Worm (Caenorhabditis elegans) whole organism, early embryonic: ENCODE results near the gene ifas-3.

ENCODE experiments used
- B0310.2 ChIP-seq: sonication (generic microtip); optimal IDR thresholded peaks from 2 replicates; lab custom pipeline; 2016; ENCODE audit warnings: mild to moderate bottlenecking, missing genetic modification characterization, missing compliant biosample characterization
- F13C5.2 ChIP-seq: sonication (generic microtip); optimal IDR thresholded peaks from 2 replicates; lab custom pipeline; 2017; ENCODE audit warnings: mild to moderate bottlenecking, missing genetic modification characterization, inconsistent platforms, missing compliant biosample characterization
- aly-1 ChIP-seq: sonication (generic microtip); optimal IDR thresholded peaks from 2 replicates; lab custom pipeline; 2016; ENCODE audit warnings: missing genetic modification characterization, missing compliant biosample characterization
- ama-1 ChIP-seq: fragments of 150-350 bp; optimal IDR thresholded peaks from 2 replicates; lab custom pipeline; 2014
- ceh-13 ChIP-seq: fragments of 200-800 bp; sonication (Bioruptor generic); optimal IDR thresholded peaks from 2 replicates; lab custom pipeline; 2018; ENCODE audit warnings: mild to moderate bottlenecking, missing genetic modification characterization, missing compliant biosample characterization
- ceh-36 ChIP-seq: sonication (generic microtip); optimal IDR thresholded peaks from 2 replicates; lab custom pipeline; 2016; ENCODE audit warnings: missing genetic modification characterization, inconsistent platforms, missing compliant biosample characterization
- ets-7 ChIP-seq: sonication (generic microtip); optimal IDR thresholded peaks from 2 replicates; lab custom pipeline; 2016; ENCODE audit warnings: missing genotype, missing genetic modification characterization, missing compliant biosample characterization
- flt-1 ChIP-seq: fragments of 200-800 bp; sonication (Bioruptor generic); IDR thresholded peaks from 2 replicates; pipeline ENCODE4 v1.3.6; 2022; ENCODE audit warnings: missing genetic modification characterization, missing compliant biosample characterization
- hmbx-1 ChIP-seq: sonication (generic microtip); optimal IDR thresholded peaks from 2 replicates; lab custom pipeline; 2016; ENCODE audit warnings: mild to moderate bottlenecking, missing genetic modification characterization, missing compliant biosample characterization
- hmg-4 ChIP-seq: fragments of 200-800 bp; sonication (Bioruptor generic); optimal IDR thresholded peaks from 2 replicates; lab custom pipeline; 2018; ENCODE audit warnings: mild to moderate bottlenecking, missing genetic modification characterization, missing compliant biosample characterization
- hnd-1 ChIP-seq: sonication (generic microtip); optimal IDR thresholded peaks from 2 replicates; lab custom pipeline; 2016; ENCODE audit warnings: missing genetic modification characterization, missing compliant biosample characterization
- pes-1 ChIP-seq: fragments of 200-800 bp; sonication (Bioruptor generic); IDR thresholded peaks from 2 replicates; pipeline ENCODE4 v1.3.6; 2022; ENCODE audit warnings: missing genetic modification reagents, missing genetic modification characterization, missing compliant biosample characterization
- scrt-1 ChIP-seq: fragments of 200-800 bp; sonication (Bioruptor generic); IDR thresholded peaks from 2 replicates; pipeline ENCODE4 v1.3.6; 2022; ENCODE audit warnings: missing genetic modification characterization, missing compliant biosample characterization
- sea-1 ChIP-seq: fragments of 200-800 bp; sonication (Bioruptor generic); conservative IDR thresholded peaks from 2 replicates; pipeline ENCODE4 v1.3.6; 2022; ENCODE audit warnings: missing genetic modification characterization, missing compliant biosample characterization
- tbx-11 ChIP-seq: fragments of 200-800 bp; sonication (Bioruptor generic); IDR thresholded peaks from 2 replicates; pipeline ENCODE4 v1.3.6; 2022; ENCODE audit warnings: missing genetic modification characterization, missing compliant biosample characterization
- tbx-37 ChIP-seq: fragments of 200-800 bp; sonication (Bioruptor generic); conservative IDR thresholded peaks from 2 replicates; pipeline ENCODE4 v1.3.6; 2022; ENCODE audit warnings: missing genetic modification reagents, missing genetic modification characterization, missing compliant biosample characterization
- tra-4 ChIP-seq: sonication (generic microtip); optimal IDR thresholded peaks from 2 replicates; lab custom pipeline; 2017; ENCODE audit warnings: missing genetic modification characterization, missing compliant biosample characterization

The ifas-3 gene

DNA sequence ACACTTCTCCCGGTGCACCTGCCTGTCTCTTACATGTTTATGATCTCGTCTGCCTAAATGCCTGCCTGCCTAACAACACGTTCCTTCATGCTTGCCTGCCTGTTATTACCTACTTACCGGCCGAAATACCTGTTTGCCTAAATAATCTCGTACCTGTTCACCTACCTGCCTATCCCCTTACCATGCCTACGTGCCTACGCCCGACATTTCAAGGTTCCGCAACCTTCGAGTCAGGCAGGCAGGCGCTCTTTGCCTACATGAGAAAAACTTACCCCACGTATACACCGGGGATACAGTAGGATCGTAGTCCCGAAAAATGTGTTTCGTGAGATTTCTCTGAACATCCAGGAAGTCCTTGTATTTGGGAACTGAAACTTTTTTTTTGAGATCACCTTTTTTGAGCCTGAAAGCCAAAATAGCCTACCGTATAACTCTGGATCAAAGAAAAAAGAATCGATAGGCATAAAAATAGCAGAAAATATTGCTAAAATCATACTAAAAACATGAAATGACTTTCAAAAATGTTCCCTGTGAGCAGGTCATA, 11.6 kb upstream of the ifas-3 start, which contains the start of gene lgc-19:
Gene lgc-19 (minus strand): TSS at position 494 of the 544 bp plus-strand sequence.
- TF ChIP-seq ceh-13 (GFP tag; lab: Kevin White, UChicago) (no peak), sea-1 (no peak), B0310.2 (no peak), flt-1 (GFP tag; lab: Robert Waterston, UW) (no peak), tbx-11 (GFP tag; lab: Robert Waterston, UW) (no peak), ceh-36 (tag; lab: Kevin White, UChicago) (no peak), tbx-37 (GFP tag; lab: Robert Waterston, UW) (no peak), hmbx-1 (tag; lab: Kevin White, UChicago) (no peak), hnd-1 (tag; lab: Kevin White, UChicago) (no peak), tra-4 (tag; lab: Kevin White, UChicago) (no peak), F13C5.2 (no peak)

DNA sequence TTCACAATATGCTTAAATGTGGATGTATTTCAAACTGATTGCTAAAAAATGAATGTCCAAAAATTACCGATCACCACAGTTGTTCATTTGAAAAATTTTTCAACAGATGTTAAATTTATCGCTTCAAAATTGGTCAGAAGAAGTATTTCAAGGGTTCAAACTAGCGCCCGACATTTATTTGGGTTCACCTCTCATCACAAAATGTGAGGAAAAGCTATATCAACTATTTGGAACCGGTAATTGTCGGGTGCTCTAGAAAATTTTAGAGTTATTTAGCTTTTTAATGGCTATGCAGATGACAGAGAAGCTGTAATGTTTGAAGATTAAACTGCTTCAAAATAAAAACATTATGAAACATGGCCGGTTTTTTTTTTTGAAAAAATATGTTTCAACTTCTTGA, 10.4 kb upstream of the ifas-3 start:
- TF ChIP-seq tbx-37 (GFP tag; lab: Robert Waterston, UW) (no peak), tbx-11 (GFP tag; lab: Robert Waterston, UW) (no peak), ama-1 (lab: Kevin White, UChicago) (no peak), pes-1 (GFP tag; lab: Robert Waterston, UW) (no peak), hnd-1 (tag; lab: Kevin White, UChicago) (no peak), scrt-1 (GFP tag; lab: Robert Waterston, UW) (no peak), aly-1 (tag; lab: Kevin White, UChicago) (no peak), flt-1 (GFP tag; lab: Robert Waterston, UW) (no peak), ets-7 (tag; lab: Kevin White, UChicago) (no peak), F13C5.2 (no peak), sea-1 (no peak), ceh-36 (tag; lab: Kevin White, UChicago) (no peak), B0310.2 (no peak), ceh-13 (GFP tag; lab: Kevin White, UChicago) (no peak)

DNA sequence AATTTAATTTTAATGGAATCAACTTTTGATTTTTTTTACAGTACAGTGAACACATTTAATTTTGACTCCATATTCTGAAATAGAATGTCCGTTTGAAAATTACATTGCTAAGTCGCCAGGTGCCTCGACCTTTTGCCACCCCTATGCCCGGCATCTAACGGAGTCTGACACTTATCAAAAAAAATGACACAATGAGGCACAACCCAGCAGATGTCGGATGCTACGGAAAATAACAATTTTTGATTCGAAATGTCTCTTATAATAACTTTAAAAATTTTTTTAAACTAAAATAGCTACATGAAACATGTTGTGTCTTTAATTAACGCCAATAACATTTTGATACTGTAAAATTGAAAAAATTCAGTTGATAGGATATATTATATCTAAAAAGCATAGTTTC, 4.7 kb upstream of the ifas-3 start:
- TF ChIP-seq ets-7 (tag; lab: Kevin White, UChicago) (no peak), hmg-4 (GFP tag; lab: Kevin White, UChicago) (no peak), F13C5.2 (no peak), hnd-1 (tag; lab: Kevin White, UChicago) (no peak), scrt-1 (GFP tag; lab: Robert Waterston, UW) (no peak), tra-4 (tag; lab: Kevin White, UChicago) (no peak), pes-1 (GFP tag; lab: Robert Waterston, UW) (no peak), tbx-37 (GFP tag; lab: Robert Waterston, UW) (no peak), sea-1 (no peak), aly-1 (tag; lab: Kevin White, UChicago) (no peak), ceh-13 (GFP tag; lab: Kevin White, UChicago) (no peak), ceh-36 (tag; lab: Kevin White, UChicago) (no peak), hmbx-1 (tag; lab: Kevin White, UChicago) (no peak), tbx-11 (GFP tag; lab: Robert Waterston, UW) (no peak), flt-1 (GFP tag; lab: Robert Waterston, UW) (no peak)

DNA sequence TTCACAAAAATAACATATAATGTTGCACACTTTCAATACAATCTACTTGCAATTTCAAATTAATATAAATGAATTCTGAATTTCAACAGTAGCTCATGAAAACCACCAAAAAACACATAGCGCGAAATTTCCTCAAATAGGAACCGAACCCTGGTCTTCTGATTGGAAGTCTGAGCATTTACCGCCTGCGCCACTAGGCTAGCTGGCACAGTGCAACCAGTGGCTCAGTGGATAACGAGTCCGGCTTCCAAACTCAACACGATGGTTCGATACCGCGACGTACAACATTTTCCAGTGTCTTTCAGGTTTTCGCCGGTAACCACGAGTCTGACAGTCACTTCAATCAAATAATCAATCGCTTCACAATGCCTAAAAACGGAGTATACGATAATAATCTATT, 3.0 kb upstream of the ifas-3 start:
- TF ChIP-seq tra-4 (tag; lab: Kevin White, UChicago) (no peak), sea-1 (no peak), tbx-37 (GFP tag; lab: Robert Waterston, UW) (no peak), ama-1 (lab: Kevin White, UChicago) (no peak)

DNA sequence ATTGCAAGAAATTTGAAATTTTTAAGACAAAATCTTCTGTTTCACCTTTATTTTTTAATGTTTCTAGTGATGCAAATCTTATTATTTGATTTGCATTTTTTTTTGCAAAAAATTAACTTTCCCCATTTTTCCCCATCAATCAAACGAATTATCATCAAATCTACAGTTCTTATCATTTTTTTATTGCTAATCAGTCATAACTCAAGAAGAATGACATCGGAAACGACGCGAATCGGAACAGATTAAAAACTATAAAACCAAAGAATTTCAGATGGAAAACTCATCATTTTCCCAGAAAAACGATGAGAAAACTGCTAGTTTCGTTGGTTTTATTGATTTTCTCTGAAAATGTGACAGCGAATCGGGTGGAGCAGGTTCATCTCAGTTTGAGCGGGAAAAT, 952 bp upstream of the ifas-3 start, which contains the start of gene Y105C5B.15:
Gene Y105C5B.15 (plus strand): TSS at position 297 of the 400 bp plus-strand sequence.
- TF ChIP-seq sea-1 (no peak), B0310.2 (no peak), hnd-1 (tag; lab: Kevin White, UChicago) (no peak), pes-1 (GFP tag; lab: Robert Waterston, UW) (no peak), tra-4 (tag; lab: Kevin White, UChicago) (no peak), ama-1 (lab: Kevin White, UChicago) (no peak), tbx-37 (GFP tag; lab: Robert Waterston, UW) (no peak)

DNA sequence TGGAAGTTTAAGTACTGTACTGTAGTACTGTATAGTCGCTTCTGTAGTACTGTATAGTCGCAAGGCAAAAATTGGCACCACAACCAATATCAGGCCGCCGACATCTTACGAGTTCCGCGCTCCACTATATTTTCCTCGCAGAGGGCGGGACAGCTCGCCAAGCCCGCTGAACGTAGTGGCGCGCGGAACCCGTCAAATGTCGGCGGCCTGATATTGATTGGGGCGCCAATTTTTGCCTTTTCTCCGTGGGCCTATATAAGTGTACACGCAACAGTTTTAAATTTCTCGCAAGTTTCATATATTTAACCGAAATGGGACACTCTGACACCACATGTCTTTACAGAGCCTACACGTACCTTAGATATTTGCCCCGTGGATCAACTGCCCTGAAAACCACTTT, 693 bp downstream of the ifas-3 start:
- TF ChIP-seq ama-1 (lab: Kevin White, UChicago) (no peak), scrt-1 (GFP tag; lab: Robert Waterston, UW) (no peak), ceh-13 (GFP tag; lab: Kevin White, UChicago) (no peak), aly-1 (tag; lab: Kevin White, UChicago) (no peak), hmbx-1 (tag; lab: Kevin White, UChicago) (no peak), hmg-4 (GFP tag; lab: Kevin White, UChicago) (no peak), F13C5.2 (no peak), hnd-1 (tag; lab: Kevin White, UChicago) (no peak), sea-1 (no peak), tbx-37 (GFP tag; lab: Robert Waterston, UW) (no peak), B0310.2 (no peak), ceh-36 (tag; lab: Kevin White, UChicago) (no peak), tra-4 (tag; lab: Kevin White, UChicago) (no peak), ets-7 (tag; lab: Kevin White, UChicago) (no peak), flt-1 (GFP tag; lab: Robert Waterston, UW) (no peak), pes-1 (GFP tag; lab: Robert Waterston, UW) (no peak)

DNA sequence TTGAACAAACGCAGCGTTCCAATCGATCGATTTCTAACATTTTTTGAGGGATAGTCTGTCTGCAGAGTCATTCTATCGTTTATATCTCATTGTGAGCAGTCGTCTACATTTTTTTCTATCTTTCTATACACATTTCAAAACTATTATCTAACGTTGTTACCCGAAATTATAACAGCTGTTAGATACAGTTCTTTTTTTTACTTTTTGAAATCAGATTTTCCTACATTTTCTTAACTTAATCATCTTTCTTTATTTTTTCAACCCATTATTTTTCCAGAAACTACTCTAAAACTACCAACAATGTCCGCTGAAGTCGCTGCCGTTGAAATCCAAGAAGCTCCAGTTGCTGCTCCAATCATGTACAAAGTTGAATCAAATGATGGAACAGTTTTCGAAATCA, 4.2 kb downstream of the ifas-3 start, which contains the start of gene skr-10:
Gene skr-10 (plus strand): TSS at position 301 of the 400 bp plus-strand sequence.
- TF ChIP-seq sea-1 (no peak), tbx-37 (GFP tag; lab: Robert Waterston, UW) (no peak), hnd-1 (tag; lab: Kevin White, UChicago) (no peak)
